Worm (Caenorhabditis elegans) whole organism, mixed stage, embryonic: ENCODE results near the gene ZK177.12.
A peak's percentile ranks its signal among the peaks of the same experiment; 100 is the strongest.

Source experiments
- ceh-83 ChIP-seq: fragments of 200-800 bp; sonication (Bioruptor generic); optimal IDR thresholded peaks from 2 replicates; lab custom pipeline; 2018; ENCODE audit warnings: mild to moderate bottlenecking, missing genetic modification characterization, missing compliant biosample characterization
- flh-1 ChIP-seq: fragments of 200-800 bp; sonication (Bioruptor generic); optimal IDR thresholded peaks from 2 replicates; lab custom pipeline; 2018; ENCODE audit warnings: mild to moderate bottlenecking, missing genetic modification characterization, moderate library complexity, missing compliant biosample characterization
- hlh-1 ChIP-seq: fragments of 150-350 bp; optimal IDR thresholded peaks from 2 replicates; lab custom pipeline; 2014; ENCODE audit warnings: missing biosample characterization, missing genetic modification reagents, missing genetic modification characterization
- pha-4 ChIP-seq: fragments of 150-350 bp; optimal IDR thresholded peaks from 2 replicates; lab custom pipeline; 2018; ENCODE audit warnings: missing biosample characterization, missing genetic modification reagents, missing genetic modification characterization
- snpc-4 ChIP-seq: fragments of 150-350 bp; optimal IDR thresholded peaks from 2 replicates; lab custom pipeline; 2014; ENCODE audit warnings: missing biosample characterization, missing genetic modification characterization
- unc-62 ChIP-seq: fragments of 150-350 bp; optimal IDR thresholded peaks from 2 replicates; lab custom pipeline; 2014; ENCODE audit warnings: missing biosample characterization, missing genetic modification reagents, missing genetic modification characterization

- TF ChIP-seq flh-1 (GFP tag; lab: Kevin White, UChicago) (peak; percentile 29), pha-4 (tag; lab: Kevin White, UChicago) (peak; percentile 92), snpc-4 (tag; lab: Kevin White, UChicago) (no peak), unc-62 (GFP tag; lab: Kevin White, UChicago) (peak; percentile 89), ceh-83 (GFP tag; lab: Kevin White, UChicago) (peak; percentile 93), hlh-1 (peak; percentile 72)
Measured at ce11 chrII:5543476-5544144, 22.1 kb downstream of the ZK177.12 start.
